Worm (Caenorhabditis elegans) whole organism, L3 larva: ENCODE measurements around the gene ttr-50.

Source experiments
- ceh-82 ChIP-seq: fragments of 150-350 bp; optimal IDR thresholded peaks from 2 replicates; lab custom pipeline; 2014; ENCODE audit warnings: missing biosample characterization, missing genetic modification characterization
- egl-27 ChIP-seq: sonication (generic microtip); optimal IDR thresholded peaks from 4 replicates; lab custom pipeline; 2017; ENCODE audit warnings: missing biosample characterization, missing genetic modification reagents, missing genetic modification characterization
- elt-1 ChIP-seq: fragments of 150-350 bp; optimal IDR thresholded peaks from 2 replicates; lab custom pipeline; 2014; ENCODE audit warnings: missing biosample characterization, missing genetic modification characterization
- elt-3 ChIP-seq, 3 experiments: fragments of 150-350 bp in 1 of 3; sonication (generic microtip) in 2 of 3; optimal IDR thresholded peaks; 2 replicates in 2 of 3; 4 replicates in 1 of 3; lab custom pipeline; 2014 to 2017; ENCODE audit warnings: missing biosample characterization in 3 of 3, missing genetic modification characterization in 3 of 3
- fkh-10 ChIP-seq: sonication (generic microtip); optimal IDR thresholded peaks from 2 replicates; lab custom pipeline; 2017; ENCODE audit warnings: missing biosample characterization, missing genetic modification reagents, missing genetic modification characterization
- mdl-1 ChIP-seq: fragments of 150-350 bp; optimal IDR thresholded peaks from 2 replicates; lab custom pipeline; 2014; ENCODE audit warnings: missing biosample characterization, missing genetic modification characterization
- nhr-12 ChIP-seq: fragments of 150-350 bp; optimal IDR thresholded peaks from 2 replicates; lab custom pipeline; 2014; ENCODE audit warnings: missing biosample characterization, missing genetic modification characterization
- nhr-28 ChIP-seq: fragments of 150-350 bp; optimal IDR thresholded peaks from 2 replicates; lab custom pipeline; 2014; ENCODE audit warnings: missing biosample characterization, missing genetic modification characterization
- pha-4 ChIP-seq: fragments of 150-350 bp; optimal IDR thresholded peaks from 2 replicates; lab custom pipeline; 2014; ENCODE audit warnings: missing biosample characterization, missing genetic modification reagents, missing genetic modification characterization
- sea-2 ChIP-seq: fragments of 150-350 bp; sonication (generic microtip); optimal IDR thresholded peaks from 4 replicates; lab custom pipeline; 2014; ENCODE audit warnings: missing biosample characterization, missing genetic modification reagents, missing genetic modification characterization
- ztf-11 ChIP-seq: fragments of 150-350 bp; optimal IDR thresholded peaks from 2 replicates; lab custom pipeline; 2014; ENCODE audit warnings: missing biosample characterization, missing genetic modification characterization

DNA sequence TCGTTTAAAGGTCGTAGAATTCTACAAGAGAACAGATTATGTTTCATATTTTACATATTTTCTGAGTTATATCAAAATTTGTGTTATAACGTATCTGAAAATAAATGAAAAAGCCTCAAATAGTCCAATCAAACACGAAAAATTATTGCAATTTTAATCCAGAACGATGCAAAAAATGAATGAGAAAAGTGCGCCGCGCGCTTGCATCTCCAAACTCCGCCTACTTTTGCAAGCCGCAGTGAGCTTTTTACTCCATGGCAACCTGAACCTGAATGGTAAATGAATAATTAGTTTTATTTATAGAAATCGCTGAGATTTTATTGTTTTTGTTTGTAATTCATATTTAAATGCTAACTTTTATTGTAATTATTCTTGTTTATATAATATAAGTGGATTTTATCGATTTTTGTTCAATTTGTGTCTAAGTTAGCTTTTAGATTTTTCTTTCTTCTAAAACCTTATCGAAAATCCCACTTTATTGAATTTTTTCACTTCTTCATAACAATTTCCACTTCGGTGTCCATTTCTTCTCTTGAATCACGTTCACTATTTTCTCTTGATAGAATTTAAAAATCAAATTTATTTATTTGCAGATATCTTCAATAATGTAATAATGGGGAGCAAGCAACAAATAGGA is 15.4 kb upstream of the ttr-50 start, which contains the start of gene ZK809.5:
- TF ChIP-seq sea-2 (GFP tag; lab: Kevin White, UChicago) = no peak
- TF ChIP-seq ztf-11 (tag; lab: Kevin White, UChicago) = no peak
- TF ChIP-seq pha-4 (tag; lab: Kevin White, UChicago) = no peak
- TF ChIP-seq mdl-1 (tag; lab: Kevin White, UChicago) = no peak
- no peak for TF ChIP-seq nhr-28 (tag; lab: Kevin White, UChicago)
- TF ChIP-seq elt-1 = no peak
- no peak for TF ChIP-seq fkh-10 (GFP tag; lab: Kevin White, UChicago)
- no peak for TF ChIP-seq ceh-82 (tag; lab: Kevin White, UChicago)
- TF ChIP-seq egl-27 = no peak
- no peak for TF ChIP-seq elt-3 (tag; optimal IDR thresholded peaks at IDR 0.05; lab: Kevin White, UChicago)
- TF ChIP-seq nhr-12 (tag; lab: Kevin White, UChicago) = no peak
